Fruit fly (Drosophila melanogaster) whole organism, embryonic: ENCODE data around the gene cac.

Experiments
- Abd-B ChIP-seq: fragments of 200-800 bp; sonication (Bioruptor generic); optimal IDR thresholded peaks from 2 replicates; lab custom pipeline; 2018; ENCODE audit warnings: missing biosample characterization, mild to moderate bottlenecking, missing genetic modification characterization, moderate library complexity
- Atf3 ChIP-seq: fragments of 200-800 bp; sonication (Bioruptor generic); optimal IDR thresholded peaks from 3 replicates; lab custom pipeline; 2016; ENCODE audit warnings: missing biosample characterization, missing genetic modification characterization
- B-H1 ChIP-seq: fragments of 200-800 bp; sonication (Bioruptor generic); IDR thresholded peaks from 3 replicates; pipeline ENCODE4 v1.3.6; 2022; ENCODE audit warnings: missing biosample characterization, missing genetic modification characterization
- C15 ChIP-seq: fragments of 200-800 bp; sonication (Bioruptor generic); IDR thresholded peaks from 3 replicates; pipeline ENCODE4 v1.3.6; 2022; ENCODE audit warnings: missing biosample characterization, missing genetic modification characterization
- CG10366 ChIP-seq: fragments of 200-800 bp; sonication (Bioruptor generic); IDR thresholded peaks from 2 replicates; pipeline ENCODE4 v1.3.6; 2022; ENCODE audit warnings: missing biosample characterization, missing genetic modification characterization
- CG10979 ChIP-seq: fragments of 200-800 bp; sonication (Bioruptor generic); optimal IDR thresholded peaks from 2 replicates; lab custom pipeline; 2018; ENCODE audit warnings: missing biosample characterization, mild to moderate bottlenecking, missing genetic modification characterization, moderate library complexity
- CG11695 ChIP-seq: fragments of 200-800 bp; sonication (Bioruptor generic); IDR thresholded peaks from 3 replicates; pipeline ENCODE4 v1.3.6; 2022; ENCODE audit warnings: missing biosample characterization, missing genetic modification characterization
- CG12071 ChIP-seq: fragments of 200-800 bp; sonication (Bioruptor generic); optimal IDR thresholded peaks from 3 replicates; lab custom pipeline; 2018; ENCODE audit warnings: missing biosample characterization, mild to moderate bottlenecking, missing genetic modification characterization
- CG12391 ChIP-seq: fragments of 200-800 bp; sonication (Bioruptor generic); optimal IDR thresholded peaks from 3 replicates; lab custom pipeline; 2018; ENCODE audit warnings: missing biosample characterization, mild to moderate bottlenecking, missing genetic modification characterization, moderate library complexity
- CG13424 ChIP-seq: fragments of 200-800 bp; sonication (Bioruptor generic); optimal IDR thresholded peaks from 2 replicates; lab custom pipeline; 2019; ENCODE audit warnings: missing biosample characterization, mild to moderate bottlenecking, missing genetic modification characterization, moderate library complexity
- CG14667 ChIP-seq: fragments of 200-800 bp; sonication (Bioruptor generic); IDR thresholded peaks from 2 replicates; pipeline ENCODE4 v1.3.6; 2022; ENCODE audit warnings: missing biosample characterization, missing genetic modification characterization
- CG1603 ChIP-seq: fragments of 200-800 bp; sonication (Bioruptor generic); optimal IDR thresholded peaks from 2 replicates; lab custom pipeline; 2019; ENCODE audit warnings: missing biosample characterization, mild to moderate bottlenecking, missing genetic modification characterization, moderate library complexity
- CG16779 ChIP-seq: fragments of 200-800 bp; sonication (Bioruptor generic); IDR thresholded peaks from 2 replicates; pipeline ENCODE4 v1.3.6; 2022; ENCODE audit warnings: missing biosample characterization, missing genetic modification characterization
- CG17385 ChIP-seq: fragments of 200-800 bp; sonication (Bioruptor generic); optimal IDR thresholded peaks from 3 replicates; lab custom pipeline; 2018; ENCODE audit warnings: missing biosample characterization, mild to moderate bottlenecking, missing genetic modification characterization
- CG18599 ChIP-seq: fragments of 200-800 bp; sonication (Bioruptor generic); optimal IDR thresholded peaks from 3 replicates; lab custom pipeline; 2017; ENCODE audit warnings: missing biosample characterization, missing genetic modification characterization, mild to moderate bottlenecking, moderate library complexity, missing genetic modification reagents
- CG2120 ChIP-seq: fragments of 200-800 bp; sonication (Bioruptor generic); optimal IDR thresholded peaks from 3 replicates; lab custom pipeline; 2016; ENCODE audit warnings: missing biosample characterization, missing genetic modification characterization
- CG6689 ChIP-seq: fragments of 200-800 bp; sonication (Bioruptor generic); IDR thresholded peaks from 2 replicates; pipeline ENCODE4 v1.3.6; 2022; ENCODE audit warnings: missing biosample characterization, missing genetic modification characterization
- CG7357 ChIP-seq: fragments of 200-800 bp; sonication (Bioruptor generic); IDR thresholded peaks from 3 replicates; pipeline ENCODE4 v1.3.6; 2022; ENCODE audit warnings: missing biosample characterization, missing genetic modification characterization
- CG8281 ChIP-seq: fragments of 200-800 bp; sonication (Bioruptor generic); optimal IDR thresholded peaks from 2 replicates; lab custom pipeline; 2018; ENCODE audit warnings: missing biosample characterization, mild to moderate bottlenecking, missing genetic modification characterization, moderate library complexity
- CG9215 ChIP-seq: fragments of 200-800 bp; sonication (Bioruptor generic); IDR thresholded peaks from 2 replicates; pipeline ENCODE4 v1.3.6; 2022; ENCODE audit warnings: missing biosample characterization, missing genetic modification characterization
- CG9932 ChIP-seq: fragments of 200-800 bp; sonication (Bioruptor generic); IDR thresholded peaks from 2 replicates; pipeline ENCODE4 v1.3.6; 2022; ENCODE audit warnings: missing biosample characterization, missing genetic modification characterization
- CHES-1-like ChIP-seq: fragments of 200-800 bp; sonication (Bioruptor generic); optimal IDR thresholded peaks from 2 replicates; lab custom pipeline; 2016; ENCODE audit warnings: missing biosample characterization, missing genetic modification characterization
- CrebB ChIP-seq: fragments of 200-800 bp; sonication (Bioruptor generic); optimal IDR thresholded peaks from 3 replicates; lab custom pipeline; 2018; ENCODE audit warnings: missing biosample characterization, mild to moderate bottlenecking, missing genetic modification characterization
- Dbx ChIP-seq: fragments of 200-800 bp; sonication (Bioruptor generic); IDR thresholded peaks from 3 replicates; pipeline ENCODE4 v1.3.6; 2022; ENCODE audit warnings: missing biosample characterization, missing genetic modification characterization
- Elba2 ChIP-seq: fragments of 200-800 bp; sonication (Bioruptor generic); optimal IDR thresholded peaks from 3 replicates; lab custom pipeline; 2016; ENCODE audit warnings: missing biosample characterization, missing genetic modification characterization
- Kr ChIP-seq: fragments of 200-800 bp; sonication (Bioruptor generic); optimal IDR thresholded peaks from 2 replicates; lab custom pipeline; 2017; ENCODE audit warnings: missing biosample characterization, mild to moderate bottlenecking, missing genetic modification characterization
- MBD-R2 ChIP-seq: fragments of 200-800 bp; sonication (Bioruptor generic); IDR thresholded peaks from 2 replicates; pipeline ENCODE4 v1.3.6; 2022; ENCODE audit warnings: missing biosample characterization, missing genetic modification characterization
- NfI ChIP-seq: fragments of 200-800 bp; sonication (Bioruptor generic); optimal IDR thresholded peaks from 3 replicates; lab custom pipeline; 2018; ENCODE audit warnings: missing biosample characterization, mild to moderate bottlenecking, missing genetic modification characterization, moderate library complexity
- Sox102F ChIP-seq: fragments of 200-800 bp; sonication (Bioruptor generic); optimal IDR thresholded peaks from 2 replicates; lab custom pipeline; 2018; ENCODE audit warnings: missing biosample characterization, mild to moderate bottlenecking, missing genetic modification characterization, moderate library complexity
- Stat92E ChIP-seq, 3 experiments: fragments of >200 bp in 2 of 3; fragments of 200-800 bp in 1 of 3; sonication (Bioruptor generic) in 1 of 3; optimal IDR thresholded peaks; 2 replicates each; lab custom pipeline; 2017 to 2019; ENCODE audit warnings: missing biosample characterization in 3 of 3, missing genetic modification characterization in 3 of 3, mild to moderate bottlenecking in 1 of 3, moderate library complexity in 1 of 3
- TFAM ChIP-seq: fragments of 200-800 bp; sonication (Bioruptor generic); optimal IDR thresholded peaks from 2 replicates; lab custom pipeline; 2017; ENCODE audit warnings: missing biosample characterization, missing genetic modification characterization, inconsistent platforms
- Xrp1 ChIP-seq: fragments of 200-800 bp; sonication (Bioruptor generic); IDR thresholded peaks from 2 replicates; pipeline ENCODE4 v1.3.6; 2022; ENCODE audit warnings: missing biosample characterization, missing genetic modification characterization
- amos ChIP-seq: fragments of 200-800 bp; sonication (Bioruptor generic); IDR thresholded peaks from 2 replicates; pipeline ENCODE4 v1.3.6; 2022; ENCODE audit warnings: missing biosample characterization, missing genetic modification characterization; ENCODE audit not compliant: partially characterized antibody
- ase ChIP-seq: fragments of 200-800 bp; sonication (Bioruptor generic); IDR thresholded peaks from 3 replicates; pipeline ENCODE4 v1.3.6; 2022; ENCODE audit warnings: missing biosample characterization, missing genetic modification characterization
- bcd ChIP-seq: fragments of 200-800 bp; sonication (Bioruptor generic); optimal IDR thresholded peaks from 2 replicates; lab custom pipeline; 2017; ENCODE audit warnings: missing biosample characterization, mild to moderate bottlenecking, missing genetic modification characterization
- cas ChIP-seq: fragments of 200-800 bp; sonication (Bioruptor generic); IDR thresholded peaks from 2 replicates; pipeline ENCODE4 v1.3.6; 2022; ENCODE audit warnings: missing biosample characterization, missing genetic modification characterization
- caup ChIP-seq: fragments of 200-800 bp; sonication (Bioruptor generic); optimal IDR thresholded peaks from 3 replicates; lab custom pipeline; 2017; ENCODE audit warnings: missing biosample characterization, mild to moderate bottlenecking, missing genetic modification characterization, moderate library complexity; ENCODE audit not compliant: severe bottlenecking
- chif ChIP-seq, 2 experiments: fragments of 200-800 bp; sonication (Bioruptor generic); optimal IDR thresholded peaks; 3 replicates each; lab custom pipeline; 2016; ENCODE audit warnings: missing biosample characterization in 2 of 2, missing genetic modification characterization in 2 of 2
- croc ChIP-seq: fragments of 200-800 bp; sonication (Bioruptor generic); conservative IDR thresholded peaks from 3 replicates; pipeline ENCODE4 v1.3.6; 2022; ENCODE audit warnings: missing biosample characterization, missing genetic modification characterization
- en ChIP-seq: fragments of 200-800 bp; sonication (Bioruptor generic); optimal IDR thresholded peaks from 2 replicates; lab custom pipeline; 2016; ENCODE audit warnings: missing biosample characterization, missing genetic modification characterization
- fd96Cb ChIP-seq: fragments of 200-800 bp; sonication (Bioruptor generic); optimal IDR thresholded peaks from 2 replicates; lab custom pipeline; 2018; ENCODE audit warnings: missing biosample characterization, mild to moderate bottlenecking, missing genetic modification characterization, moderate library complexity
- ind ChIP-seq: fragments of 200-800 bp; sonication (Bioruptor generic); optimal IDR thresholded peaks from 3 replicates; lab custom pipeline; 2016; ENCODE audit warnings: missing biosample characterization, missing genetic modification characterization
- mam ChIP-seq: fragments of 200-800 bp; sonication (Bioruptor generic); optimal IDR thresholded peaks from 3 replicates; lab custom pipeline; 2016; ENCODE audit warnings: missing biosample characterization, missing genetic modification characterization
- org-1 ChIP-seq: fragments of 200-800 bp; sonication (Bioruptor generic); optimal IDR thresholded peaks from 2 replicates; lab custom pipeline; 2017; ENCODE audit warnings: missing biosample characterization, missing genetic modification characterization
- otp ChIP-seq: fragments of 200-800 bp; sonication (Bioruptor generic); IDR thresholded peaks from 3 replicates; pipeline ENCODE4, ENCODE4 v1.3.6; 2022; ENCODE audit warnings: missing biosample characterization, missing genetic modification characterization
- repo ChIP-seq: fragments of 200-800 bp; sonication (Bioruptor generic); optimal IDR thresholded peaks from 2 replicates; lab custom pipeline; 2016; ENCODE audit warnings: missing biosample characterization, missing genetic modification characterization
- scrt ChIP-seq: fragments of 200-800 bp; sonication (Bioruptor generic); optimal IDR thresholded peaks from 2 replicates; lab custom pipeline; 2018; ENCODE audit warnings: missing biosample characterization, mild to moderate bottlenecking, missing genetic modification characterization, moderate library complexity
- sisA ChIP-seq: fragments of 200-800 bp; sonication (Bioruptor generic); IDR thresholded peaks from 2 replicates; pipeline ENCODE4 v1.3.6; 2022; ENCODE audit warnings: missing biosample characterization, missing genetic modification characterization
- toy ChIP-seq: fragments of 200-800 bp; sonication (Bioruptor generic); IDR thresholded peaks from 2 replicates; pipeline ENCODE4 v1.3.6; 2022; ENCODE audit warnings: missing biosample characterization, missing genetic modification characterization
- z ChIP-seq: fragments of 200-800 bp; sonication (Bioruptor generic); IDR thresholded peaks from 3 replicates; pipeline ENCODE4 v1.3.6; 2022; ENCODE audit warnings: missing biosample characterization, missing genetic modification characterization

The cac gene

dm6 chrX:11925213-11925612 is 59.7 kb downstream of the cac start (continued):
- TF ChIP-seq caup (GFP tag; lab: Kevin White, UChicago) (peak; percentile 39), CG10366 (GFP tag; lab: Robert Waterston, UW) (peak; percentile 72), CG13424 (tag; lab: Kevin White, UChicago) (peak; percentile 20), Sox102F (GFP tag; lab: Kevin White, UChicago) (peak; percentile 59), repo (GFP tag; lab: Kevin White, UChicago) (no peak), Abd-B (GFP tag; lab: Kevin White, UChicago) (no peak), CG10979 (tag; lab: Kevin White, UChicago) (peak; percentile 9), C15 (GFP tag; lab: Robert Waterston, UW) (peak; percentile 44; the same call in 1 of the 3 replicates), MBD-R2 (GFP tag; lab: Robert Waterston, UW) (peak; percentile 48; the same call in 1 of the 2 replicates), amos (GFP tag; lab: Robert Waterston, UW) (no peak), CG14667 (GFP tag; lab: Robert Waterston, UW) (peak; percentile 52), CG17385 (GFP tag; lab: Kevin White, UChicago) (peak; percentile 29), cas (GFP tag; lab: Robert Waterston, UW) (peak; percentile 65; the same call in 1 of the 2 replicates), Stat92E (GFP tag; optimal IDR thresholded peaks at IDR 0.05; lab: Kevin White, UChicago) (no peak), CG12391 (tag; lab: Kevin White, UChicago) (no peak), Dbx (GFP tag; lab: Robert Waterston, UW) (peak; percentile 56; the same call in 2 of the 3 replicates), CG7357 (GFP tag; lab: Robert Waterston, UW) (no peak), Xrp1 (GFP tag; lab: Robert Waterston, UW) (peak; percentile 64; the same call in 1 of the 2 replicates), CG18599 (GFP tag; lab: Kevin White, UChicago) (peak; percentile 58), en (GFP tag; lab: Kevin White, UChicago) (no peak), B-H1 (GFP tag; lab: Robert Waterston, UW) (peak; percentile 62), CG6689 (peak; percentile 76), NfI (GFP tag; lab: Kevin White, UChicago) (peak; percentile 38), sisA (GFP tag; lab: Robert Waterston, UW) (peak; percentile 24; the same call in 1 of the 2 replicates), CG2120 (GFP tag; lab: Kevin White, UChicago) (peak; percentile 60), croc (GFP tag; lab: Robert Waterston, UW) (0 out of 3 replicates have a peak, but pooled peaks have one; percentile 20), CG1603 (tag; lab: Kevin White, UChicago) (no peak), Elba2 (GFP tag; lab: Kevin White, UChicago) (no peak), CrebB (tag; lab: Kevin White, UChicago) (peak; percentile 18), mam (peak; percentile 19), CG12071 (GFP tag; lab: Kevin White, UChicago) (peak; percentile 66), CHES-1-like (no peak), CG16779 (GFP tag; lab: Robert Waterston, UW) (0 out of 2 replicates have a peak, but pooled peaks have one; percentile 10), Atf3 (GFP tag; lab: Kevin White, UChicago) (no peak), CG9215 (GFP tag; lab: Robert Waterston, UW) (peak; percentile 45; the same call in 1 of the 2 replicates), bcd (GFP tag; lab: Kevin White, UChicago) (peak; percentile 36), Kr (GFP tag; lab: Kevin White, UChicago) (no peak), TFAM (GFP tag; lab: Kevin White, UChicago) (no peak), org-1 (no peak), toy (GFP tag; lab: Robert Waterston, UW) (no peak), CG8281 (tag; lab: Kevin White, UChicago) (no peak), chif (GFP tag; optimal IDR thresholded peaks at IDR 0.05; lab: Kevin White, UChicago) (peak in 1 of 2 experiments; percentile 7), fd96Cb (peak; percentile 32), z (no peak), otp (GFP tag; lab: Robert Waterston, UW) (0 out of 3 replicates have a peak, but pooled peaks have one; percentile 58), CG9932 (GFP tag; lab: Robert Waterston, UW) (peak; percentile 74), ind (GFP tag; lab: Kevin White, UChicago) (peak; percentile 43), scrt (GFP tag; lab: Kevin White, UChicago) (peak; percentile 8), ase (GFP tag; lab: Robert Waterston, UW) (peak; percentile 66; the same call in 2 of the 3 replicates), CG11695 (GFP tag; lab: Robert Waterston, UW) (peak; percentile 66)
